Worm (Caenorhabditis elegans) whole organism, late embryonic: ENCODE data around the gene phf-32.
"Not testable (repeated sequence)": the region's sequence is repeated elsewhere in the genome, so short reads cannot be mapped to it uniquely, and the experiment has no call there.

Experiments
- K02D7.2 ChIP-seq: sonication (generic microtip); optimal IDR thresholded peaks from 2 replicates; lab custom pipeline; 2017; ENCODE audit warnings: mild to moderate bottlenecking, missing genetic modification characterization, missing compliant biosample characterization
- ama-1 ChIP-seq: fragments of 150-350 bp; optimal IDR thresholded peaks from 2 replicates; lab custom pipeline; 2014
- ceh-14 ChIP-seq: sonication (generic microtip); optimal IDR thresholded peaks from 2 replicates; lab custom pipeline; 2016; ENCODE audit warnings: missing genotype, missing genetic modification characterization, missing compliant biosample characterization
- ceh-18 ChIP-seq: sonication (generic microtip); optimal IDR thresholded peaks from 2 replicates; lab custom pipeline; 2016; ENCODE audit warnings: missing genetic modification characterization, missing compliant biosample characterization
- ceh-22 ChIP-seq: sonication (generic microtip); optimal IDR thresholded peaks from 2 replicates; lab custom pipeline; 2017; ENCODE audit warnings: missing biosample characterization, missing genetic modification characterization
- ceh-30 ChIP-seq: fragments of 150-350 bp; optimal IDR thresholded peaks from 2 replicates; lab custom pipeline; 2014; ENCODE audit warnings: missing biosample characterization, missing genetic modification characterization
- ceh-31 ChIP-seq: sonication (generic microtip); optimal IDR thresholded peaks from 2 replicates; lab custom pipeline; 2016; ENCODE audit warnings: missing genetic modification characterization, missing compliant biosample characterization
- ceh-34 ChIP-seq: sonication (generic microtip); optimal IDR thresholded peaks from 2 replicates; lab custom pipeline; 2016; ENCODE audit warnings: mild to moderate bottlenecking, missing genetic modification characterization, missing compliant biosample characterization
- ceh-45 ChIP-seq: fragments of 200-800 bp; sonication (Bioruptor generic); IDR thresholded peaks from 2 replicates; pipeline ENCODE4 v1.3.6; 2022; ENCODE audit warnings: missing genetic modification reagents, missing genetic modification characterization, missing compliant biosample characterization
- ceh-48 ChIP-seq: sonication (generic microtip); optimal IDR thresholded peaks from 2 replicates; lab custom pipeline; 2016; ENCODE audit warnings: missing genetic modification characterization, inconsistent platforms, missing compliant biosample characterization
- ceh-6 ChIP-seq: fragments of 200-800 bp; sonication (Bioruptor generic); optimal IDR thresholded peaks from 2 replicates; lab custom pipeline; 2018; ENCODE audit warnings: mild to moderate bottlenecking, missing genetic modification characterization, missing compliant biosample characterization
- dmd-4 ChIP-seq: sonication (generic microtip); optimal IDR thresholded peaks from 2 replicates; lab custom pipeline; 2016; ENCODE audit warnings: borderline replicate concordance, missing genetic modification characterization, missing compliant biosample characterization
- dve-1 ChIP-seq: sonication (generic microtip); optimal IDR thresholded peaks from 2 replicates; lab custom pipeline; 2017; ENCODE audit warnings: antibody characterized with exemption, mild to moderate bottlenecking, missing genetic modification characterization, missing compliant biosample characterization
- elt-2 ChIP-seq: sonication (generic microtip); optimal IDR thresholded peaks from 2 replicates; lab custom pipeline; 2016; ENCODE audit warnings: missing genetic modification reagents, missing genetic modification characterization, missing compliant biosample characterization
- eyg-1 ChIP-seq: sonication (generic microtip); optimal IDR thresholded peaks from 2 replicates; lab custom pipeline; 2016; ENCODE audit warnings: missing genotype, missing genetic modification characterization, missing compliant biosample characterization
- fax-1 ChIP-seq: sonication (generic microtip); optimal IDR thresholded peaks from 2 replicates; lab custom pipeline; 2016; ENCODE audit warnings: missing genotype, missing genetic modification characterization, missing compliant biosample characterization
- fkh-10 ChIP-seq: fragments of 150-350 bp; optimal IDR thresholded peaks from 2 replicates; lab custom pipeline; 2014; ENCODE audit warnings: missing biosample characterization, missing genetic modification reagents, missing genetic modification characterization
- fkh-6 ChIP-seq: sonication (generic microtip); optimal IDR thresholded peaks from 2 replicates; lab custom pipeline; 2016; ENCODE audit warnings: missing genetic modification characterization, missing compliant biosample characterization
- gmeb-2 ChIP-seq: sonication (generic microtip); optimal IDR thresholded peaks from 2 replicates; lab custom pipeline; 2016; ENCODE audit warnings: missing genetic modification characterization, inconsistent platforms, missing compliant biosample characterization
- hlh-15 ChIP-seq: sonication (generic microtip); optimal IDR thresholded peaks from 2 replicates; lab custom pipeline; 2016; ENCODE audit warnings: missing genetic modification characterization, missing compliant biosample characterization
- lin-11 ChIP-seq: fragments of 200-800 bp; sonication (Bioruptor generic); optimal IDR thresholded peaks from 2 replicates; lab custom pipeline; 2018; ENCODE audit warnings: mild to moderate bottlenecking, missing genetic modification characterization, missing compliant biosample characterization
- madf-2 ChIP-seq: sonication (generic microtip); optimal IDR thresholded peaks from 2 replicates; lab custom pipeline; 2017; ENCODE audit warnings: missing genetic modification characterization, missing compliant biosample characterization
- mec-3 ChIP-seq: sonication (generic microtip); optimal IDR thresholded peaks from 2 replicates; lab custom pipeline; 2016; ENCODE audit warnings: borderline replicate concordance, missing genetic modification characterization, missing compliant biosample characterization
- nfya-1 ChIP-seq: sonication (generic microtip); optimal IDR thresholded peaks from 2 replicates; lab custom pipeline; 2017; ENCODE audit warnings: missing genetic modification characterization, mild to moderate bottlenecking, missing compliant biosample characterization, antibody characterized with exemption, moderate library complexity
- nhr-11 ChIP-seq: fragments of 150-350 bp; optimal IDR thresholded peaks from 2 replicates; lab custom pipeline; 2014; ENCODE audit warnings: missing biosample characterization, missing genetic modification characterization
- nhr-232 ChIP-seq: sonication (generic microtip); optimal IDR thresholded peaks from 2 replicates; lab custom pipeline; 2016; ENCODE audit warnings: missing genetic modification characterization, missing compliant biosample characterization
- pag-3 ChIP-seq: sonication (generic microtip); optimal IDR thresholded peaks from 2 replicates; lab custom pipeline; 2016; ENCODE audit warnings: missing compliant biosample characterization, missing genetic modification characterization, borderline replicate concordance
- pat-9 ChIP-seq: fragments of 200-800 bp; sonication (Bioruptor generic); optimal IDR thresholded peaks from 2 replicates; lab custom pipeline; 2018; ENCODE audit warnings: mild to moderate bottlenecking, missing genetic modification characterization, moderate library complexity, missing compliant biosample characterization
- pha-2 ChIP-seq: sonication (generic microtip); optimal IDR thresholded peaks from 2 replicates; lab custom pipeline; 2017; ENCODE audit warnings: mild to moderate bottlenecking, missing genetic modification characterization, missing compliant biosample characterization
- pha-4 ChIP-seq: fragments of 150-350 bp; optimal IDR thresholded peaks from 2 replicates; lab custom pipeline; 2018; ENCODE audit warnings: missing biosample characterization, missing genetic modification reagents, missing genetic modification characterization
- rnt-1 ChIP-seq: sonication (generic microtip); optimal IDR thresholded peaks from 2 replicates; lab custom pipeline; 2016; ENCODE audit warnings: missing genetic modification characterization, missing compliant biosample characterization
- sdc-2 ChIP-seq: sonication (generic microtip); optimal IDR thresholded peaks from 2 replicates; lab custom pipeline; 2016; ENCODE audit warnings: missing genotype, missing genetic modification characterization, missing compliant biosample characterization
- tbx-2 ChIP-seq: sonication (generic microtip); optimal IDR thresholded peaks from 2 replicates; lab custom pipeline; 2016; ENCODE audit warnings: missing genetic modification characterization, missing compliant biosample characterization
- unc-3 ChIP-seq, 2 experiments: fragments of 200-800 bp in 1 of 2; sonication (Bioruptor generic) in 1 of 2; sonication (generic microtip) in 1 of 2; conservative IDR thresholded peaks in 1 of 2; optimal IDR thresholded peaks in 1 of 2; 2 replicates each; pipeline versions ENCODE4 v1.3.6 to Lab custom; 2016 to 2022; ENCODE audit warnings: missing compliant biosample characterization in 2 of 2, missing genetic modification characterization in 2 of 2, missing genetic modification reagents in 1 of 2
- unc-42 ChIP-seq: sonication (generic microtip); optimal IDR thresholded peaks from 2 replicates; lab custom pipeline; 2016; ENCODE audit warnings: missing genotype, missing genetic modification characterization, missing compliant biosample characterization
- unc-55 ChIP-seq: sonication (generic microtip); optimal IDR thresholded peaks from 2 replicates; lab custom pipeline; 2017; ENCODE audit warnings: missing biosample characterization, missing genetic modification reagents, missing genetic modification characterization
- ztf-16 ChIP-seq: sonication (generic microtip); optimal IDR thresholded peaks from 2 replicates; lab custom pipeline; 2017; ENCODE audit warnings: missing genetic modification characterization, missing compliant biosample characterization

Gene phf-32

ce11 chrX:12308045-12308499, 1.4 kb downstream of the phf-32 start, which contains the start of gene F17A2.16:
F17A2.16 (plus strand) TSS chrX:12308449.
- TF ChIP-seq eyg-1 (tag; lab: Kevin White, UChicago); K02D7.2; dmd-4 (tag; lab: Kevin White, UChicago): not testable (repeated sequence)

- no peak for TF ChIP-seq unc-42 (tag; lab: Kevin White, UChicago)
- TF ChIP-seq ceh-34 (tag; lab: Kevin White, UChicago) = no peak
- no peak for TF ChIP-seq fkh-6 (tag; lab: Kevin White, UChicago)
- no peak for TF ChIP-seq sdc-2
- no peak for TF ChIP-seq pha-2
- TF ChIP-seq dmd-4 (tag; lab: Kevin White, UChicago) = no peak
- no peak for TF ChIP-seq ceh-31 (tag; lab: Kevin White, UChicago)
- no peak for TF ChIP-seq elt-2 (tag; lab: Kevin White, UChicago)
- TF ChIP-seq unc-55 (GFP tag; lab: Kevin White, UChicago) = no peak
- TF ChIP-seq rnt-1 (tag; lab: Kevin White, UChicago) = no peak
- TF ChIP-seq ceh-48 (tag; lab: Kevin White, UChicago) = no peak
- no peak for TF ChIP-seq hlh-15 (tag; lab: Kevin White, UChicago)
- no peak for TF ChIP-seq gmeb-2 (tag; lab: Kevin White, UChicago)
- no peak for TF ChIP-seq nfya-1 (tag; lab: Kevin White, UChicago)
- TF ChIP-seq pha-4 (tag; lab: Kevin White, UChicago) = no peak
These were observed 7.1 kb downstream of the phf-32 start for ce11 chrX:12313779-12314178.

DNA sequence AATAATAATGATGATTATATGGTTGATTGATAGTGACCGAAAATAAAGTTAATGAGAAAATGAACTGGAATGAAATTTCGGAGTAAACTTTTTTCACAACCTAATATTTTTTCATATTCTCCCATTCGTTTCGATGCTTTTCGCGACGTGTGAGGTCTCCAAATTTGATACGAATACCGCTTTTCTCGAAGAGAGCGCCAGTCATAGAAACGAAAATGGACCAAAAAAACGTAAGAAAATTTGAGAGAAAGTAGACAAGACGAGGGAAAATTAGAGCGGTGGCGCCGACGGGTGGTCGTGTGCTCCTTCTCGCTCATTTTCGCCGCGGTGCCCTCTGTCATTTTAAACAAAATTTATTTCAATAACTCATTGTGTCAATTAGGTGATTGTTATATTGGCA, 7.7 kb downstream of the phf-32 start:
- TF ChIP-seq ceh-18 (tag; lab: Kevin White, UChicago) (no peak), ama-1 (lab: Kevin White, UChicago) (no peak), ceh-31 (tag; lab: Kevin White, UChicago) (no peak), nhr-11 (tag; lab: Kevin White, UChicago) (no peak), rnt-1 (tag; lab: Kevin White, UChicago) (no peak), unc-3 (GFP tag; conservative IDR thresholded peaks at IDR 0.05; lab: Robert Waterston, UW) (no peak), unc-3 (tag; optimal IDR thresholded peaks at IDR 0.05; lab: Kevin White, UChicago) (no peak), sdc-2 (no peak), ceh-22 (tag; lab: Kevin White, UChicago) (no peak), tbx-2 (tag; lab: Kevin White, UChicago) (no peak), fkh-10 (GFP tag; lab: Kevin White, UChicago) (no peak), unc-42 (tag; lab: Kevin White, UChicago) (no peak), nhr-232 (tag; lab: Kevin White, UChicago) (no peak), dve-1 (tag; lab: Kevin White, UChicago) (no peak), pha-2 (no peak), pat-9 (tag; lab: Kevin White, UChicago) (no peak), fax-1 (tag; lab: Kevin White, UChicago) (no peak), ceh-14 (tag; lab: Kevin White, UChicago) (no peak), madf-2 (no peak), ceh-30 (no peak)

DNA sequence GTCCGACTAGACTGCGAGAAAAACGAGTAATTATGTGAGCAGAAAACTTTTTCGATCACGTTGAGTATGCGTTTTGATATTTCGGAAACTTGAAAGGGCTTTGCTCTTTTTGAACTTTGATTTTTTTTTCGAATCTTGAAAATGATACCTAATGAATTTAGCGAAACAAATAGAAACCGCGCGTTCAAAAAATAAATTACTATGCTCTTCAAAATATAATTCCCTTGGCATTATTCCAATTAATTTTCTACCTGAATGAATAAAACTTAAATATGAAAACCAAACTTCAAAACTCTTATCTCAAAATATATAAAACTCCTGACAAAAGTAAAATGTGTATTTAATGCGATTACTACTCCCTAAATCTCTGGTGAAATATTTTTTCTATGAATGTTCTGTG, 8.6 kb downstream of the phf-32 start, which contains the start of gene xtr-2:
Gene xtr-2, plus strand, starts transcription at position 301 of the 400 bp plus-strand sequence.
- TF ChIP-seq lin-11 (no peak), ceh-6 (GFP tag; lab: Kevin White, UChicago) (no peak), mec-3 (tag; lab: Kevin White, UChicago) (no peak)

ce11 chrX:12317560-12317959, 10.9 kb downstream of the phf-32 start:
- no peak for TF ChIP-seq sdc-2
- TF ChIP-seq pag-3 (tag; lab: Kevin White, UChicago) = no peak
- no peak for TF ChIP-seq nhr-11 (tag; lab: Kevin White, UChicago)
- no peak for TF ChIP-seq ceh-45 (GFP tag; lab: Robert Waterston, UW)
- TF ChIP-seq ztf-16 (tag; lab: Kevin White, UChicago) = no peak
- no peak for TF ChIP-seq unc-55 (GFP tag; lab: Kevin White, UChicago)
- TF ChIP-seq rnt-1 (tag; lab: Kevin White, UChicago) = no peak
